Worm (Caenorhabditis elegans) whole organism, L1 larva: ENCODE data around the gene gtf-2E2.

Source experiments
- C04F5.9 ChIP-seq: sonication (generic microtip); optimal IDR thresholded peaks from 2 replicates; lab custom pipeline; 2016; ENCODE audit warnings: missing genetic modification characterization, missing compliant biosample characterization
- Y116A8C.19 ChIP-seq: sonication (generic microtip); optimal IDR thresholded peaks from 2 replicates; lab custom pipeline; 2016; ENCODE audit warnings: missing compliant biosample characterization, missing genetic modification characterization, borderline replicate concordance
- blmp-1 ChIP-seq: fragments of 150-350 bp; optimal IDR thresholded peaks from 2 replicates; lab custom pipeline; 2014; ENCODE audit warnings: missing biosample characterization, missing genetic modification characterization
- ceh-8 ChIP-seq: fragments of 200-800 bp; sonication (Bioruptor generic); optimal IDR thresholded peaks from 2 replicates; lab custom pipeline; 2018; ENCODE audit warnings: mild to moderate bottlenecking, missing genetic modification characterization, moderate library complexity, missing compliant biosample characterization
- ceh-82 ChIP-seq, 3 experiments: fragments of 150-350 bp in 1 of 3; sonication (generic microtip) in 2 of 3; optimal IDR thresholded peaks; 2 replicates each; lab custom pipeline; 2014 to 2017; ENCODE audit warnings: missing biosample characterization in 3 of 3, missing genetic modification characterization in 3 of 3
- ceh-88 ChIP-seq: fragments of 200-800 bp; sonication (Bioruptor generic); IDR thresholded peaks from 2 replicates; pipeline ENCODE4 v1.3.6; 2022; ENCODE audit warnings: missing genetic modification characterization, missing compliant biosample characterization
- ceh-90 ChIP-seq: sonication (generic microtip); optimal IDR thresholded peaks from 2 replicates; lab custom pipeline; 2016; ENCODE audit warnings: missing genetic modification characterization, missing compliant biosample characterization
- dpl-1 ChIP-seq, 3 experiments: fragments of 150-350 bp in 2 of 3; sonication (generic microtip) in 1 of 3; optimal IDR thresholded peaks; 2 replicates each; lab custom pipeline; 2014 to 2017; ENCODE audit warnings: missing biosample characterization in 3 of 3, missing genetic modification characterization in 3 of 3, missing genetic modification reagents in 3 of 3
- dsc-1 ChIP-seq: sonication (generic microtip); optimal IDR thresholded peaks from 2 replicates; lab custom pipeline; 2016; ENCODE audit warnings: mild to moderate bottlenecking, missing genetic modification characterization, missing compliant biosample characterization
- efl-1 ChIP-seq, 4 experiments: fragments of 150-350 bp; optimal IDR thresholded peaks in 3 of 4; peaks in 1 of 4; 1 replicate in 1 of 4; 2 replicates in 3 of 4; lab custom pipeline; 2014; ENCODE audit warnings: missing biosample characterization in 2 of 4, missing genetic modification characterization in 2 of 4, missing genetic modification reagents in 2 of 4
- efl-3 ChIP-seq: fragments of 200-800 bp; sonication (Bioruptor generic); optimal IDR thresholded peaks from 2 replicates; lab custom pipeline; 2018; ENCODE audit warnings: mild to moderate bottlenecking, missing genetic modification characterization, missing compliant biosample characterization
- elt-2 ChIP-seq: sonication (generic microtip); optimal IDR thresholded peaks from 2 replicates; lab custom pipeline; 2016; ENCODE audit warnings: missing genetic modification characterization, mild to moderate bottlenecking, inconsistent platforms, missing compliant biosample characterization, missing genetic modification reagents
- ets-5 ChIP-seq: fragments of 200-800 bp; sonication (Bioruptor generic); IDR thresholded peaks from 2 replicates; pipeline ENCODE4 v1.3.6; 2022; ENCODE audit warnings: missing genetic modification characterization, missing compliant biosample characterization
- fkh-10 ChIP-seq: sonication (generic microtip); optimal IDR thresholded peaks from 2 replicates; lab custom pipeline; 2017; ENCODE audit warnings: missing biosample characterization, missing genetic modification reagents, missing genetic modification characterization
- fos-1 ChIP-seq: fragments of 150-350 bp; optimal IDR thresholded peaks from 2 replicates; lab custom pipeline; 2014; ENCODE audit warnings: missing biosample characterization, missing genetic modification characterization
- hpl-2 ChIP-seq: fragments of 150-350 bp; optimal IDR thresholded peaks from 2 replicates; lab custom pipeline; 2014; ENCODE audit warnings: missing biosample characterization, missing genetic modification reagents, missing genetic modification characterization
- isw-1 ChIP-seq: fragments of 200-800 bp; sonication (Bioruptor generic); IDR thresholded peaks from 2 replicates; pipeline ENCODE4 v1.3.6; 2022; ENCODE audit warnings: missing genetic modification characterization, missing compliant biosample characterization
- lin-13 ChIP-seq: fragments of 150-350 bp; optimal IDR thresholded peaks from 2 replicates; lab custom pipeline; 2014; ENCODE audit warnings: missing biosample characterization, missing genetic modification reagents, missing genetic modification characterization
- mef-2 ChIP-seq: fragments of 150-350 bp; optimal IDR thresholded peaks from 2 replicates; lab custom pipeline; 2014; ENCODE audit warnings: missing biosample characterization, missing genetic modification characterization
- nhr-11 ChIP-seq: fragments of 150-350 bp; optimal IDR thresholded peaks from 2 replicates; lab custom pipeline; 2014; ENCODE audit warnings: missing biosample characterization, missing genetic modification characterization
- nhr-20 ChIP-seq: sonication (generic microtip); optimal IDR thresholded peaks from 2 replicates; lab custom pipeline; 2016; ENCODE audit warnings: mild to moderate bottlenecking, missing genetic modification characterization, missing compliant biosample characterization
- nhr-76 ChIP-seq: sonication (generic microtip); optimal IDR thresholded peaks from 2 replicates; lab custom pipeline; 2017; ENCODE audit warnings: missing biosample characterization, missing genetic modification characterization
- nhr-85 ChIP-seq: sonication (generic microtip); peaks from one replicate; lab custom pipeline; 2016; ENCODE audit warnings: missing genetic modification characterization, inconsistent platforms, missing compliant biosample characterization
- nhr-90 ChIP-seq: sonication (generic microtip); optimal IDR thresholded peaks from 2 replicates; lab custom pipeline; 2016; ENCODE audit warnings: mild to moderate bottlenecking, missing genetic modification characterization, missing compliant biosample characterization; ENCODE audit not compliant: poor library complexity
- pax-3 ChIP-seq: fragments of 200-800 bp; sonication (Bioruptor generic); optimal IDR thresholded peaks from 2 replicates; lab custom pipeline; 2018; ENCODE audit warnings: mild to moderate bottlenecking, missing genetic modification characterization, moderate library complexity, missing compliant biosample characterization
- rnt-1 ChIP-seq: sonication (generic microtip); optimal IDR thresholded peaks from 2 replicates; lab custom pipeline; 2016; ENCODE audit warnings: mild to moderate bottlenecking, missing genetic modification characterization, moderate library complexity, missing compliant biosample characterization
- snpc-4 ChIP-seq: fragments of 150-350 bp; optimal IDR thresholded peaks from 2 replicates; lab custom pipeline; 2014; ENCODE audit warnings: missing biosample characterization, missing genetic modification characterization
- snu-23 ChIP-seq: sonication (generic microtip); optimal IDR thresholded peaks from 2 replicates; lab custom pipeline; 2016; ENCODE audit warnings: missing genetic modification characterization, missing compliant biosample characterization
- swsn-7 ChIP-seq: sonication (generic microtip); optimal IDR thresholded peaks from 2 replicates; lab custom pipeline; 2016; ENCODE audit warnings: missing genetic modification characterization, missing compliant biosample characterization
- tlp-1 ChIP-seq: fragments of 150-350 bp; optimal IDR thresholded peaks from 2 replicates; lab custom pipeline; 2014; ENCODE audit warnings: missing biosample characterization, missing genetic modification characterization
- unc-130 ChIP-seq: fragments of 150-350 bp; optimal IDR thresholded peaks from 2 replicates; lab custom pipeline; 2017; ENCODE audit warnings: missing biosample characterization, missing genetic modification characterization, inconsistent platforms
- unc-86 ChIP-seq: sonication (generic microtip); optimal IDR thresholded peaks from 2 replicates; lab custom pipeline; 2016; ENCODE audit warnings: missing genetic modification characterization, missing compliant biosample characterization
- xbp-1 ChIP-seq: sonication (generic microtip); optimal IDR thresholded peaks from 2 replicates; lab custom pipeline; 2016; ENCODE audit warnings: missing genetic modification characterization, missing compliant biosample characterization
- ztf-11 ChIP-seq, 2 experiments: sonication (generic microtip); optimal IDR thresholded peaks; 2 replicates each; lab custom pipeline; 2016 to 2017; ENCODE audit warnings: missing genetic modification characterization in 2 of 2, missing biosample characterization in 1 of 2, missing compliant biosample characterization in 1 of 2
- ztf-4 ChIP-seq: fragments of 150-350 bp; optimal IDR thresholded peaks from 2 replicates; lab custom pipeline; 2014; ENCODE audit warnings: missing biosample characterization, missing genetic modification characterization

The gtf-2E2 gene

ce11 chrII:11521300-11521699 is 21.0 kb downstream of the gtf-2E2 start, which contains the start of gene Y62F5A.10:
Y62F5A.10 (plus strand) TSS chrII:11521600.
- TF ChIP-seq lin-13 (GFP tag; lab: Kevin White, UChicago) (no peak), hpl-2 (GFP tag; lab: Kevin White, UChicago) (no peak), blmp-1 (no peak), nhr-76 (tag; lab: Kevin White, UChicago) (no peak), snu-23 (GFP tag; lab: Kevin White, UChicago) (no peak), ztf-4 (tag; lab: Kevin White, UChicago) (no peak), fos-1 (tag; lab: Kevin White, UChicago) (no peak), unc-86 (tag; lab: Kevin White, UChicago) (no peak), dsc-1 (tag; lab: Kevin White, UChicago) (no peak), nhr-90 (tag; lab: Kevin White, UChicago) (no peak), dpl-1 (GFP tag; optimal IDR thresholded peaks at IDR 0.05; lab: Kevin White, UChicago) (no peak), efl-3 (no peak), unc-130 (tag; lab: Kevin White, UChicago) (no peak), ztf-11 (tag; optimal IDR thresholded peaks at IDR 0.05; lab: Kevin White, UChicago) (no peak), isw-1 (GFP tag; lab: Robert Waterston, UW) (no peak), ets-5 (GFP tag; lab: Robert Waterston, UW) (no peak), nhr-11 (tag; lab: Kevin White, UChicago) (no peak), fkh-10 (GFP tag; lab: Kevin White, UChicago) (no peak), rnt-1 (no peak)
- TF ChIP-seq, all 84 proteins: peak for 0

- TF ChIP-seq swsn-7 (tag; lab: Kevin White, UChicago) (no peak), unc-86 (tag; lab: Kevin White, UChicago) (no peak), snu-23 (GFP tag; lab: Kevin White, UChicago) (no peak), ceh-8 (GFP tag; lab: Kevin White, UChicago) (no peak), xbp-1 (no peak), dpl-1 (GFP tag; optimal IDR thresholded peaks at IDR 0.05; lab: Kevin White, UChicago) (no peak), elt-2 (tag; lab: Kevin White, UChicago) (no peak), rnt-1 (no peak), Y116A8C.19 (tag; lab: Kevin White, UChicago) (no peak), snpc-4 (tag; lab: Kevin White, UChicago) (no peak), lin-13 (GFP tag; lab: Kevin White, UChicago) (no peak), ets-5 (GFP tag; lab: Robert Waterston, UW) (no peak)
Observed at ce11 chrII:11518184-11518583, 24.1 kb downstream of the gtf-2E2 start, which contains the start of gene B0334.10. B0334.10 (plus strand) TSS chrII:11518484.

ce11 chrII:11514775-11515174 is 27.5 kb downstream of the gtf-2E2 start, which contains the start of gene srh-44:
srh-44 (plus strand) TSS chrII:11515075.
- TF ChIP-seq ceh-88 (GFP tag; lab: Robert Waterston, UW) (no peak), nhr-20 (tag; lab: Kevin White, UChicago) (no peak), ceh-82 (tag; optimal IDR thresholded peaks at IDR 0.05; lab: Kevin White, UChicago) (no peak), tlp-1 (tag; lab: Kevin White, UChicago) (no peak), C04F5.9 (no peak), mef-2 (no peak)
- TF ChIP-seq, all 84 proteins: peak for 0

- TF ChIP-seq pax-3 (tag; lab: Kevin White, UChicago) (no peak), efl-1 (optimal IDR thresholded peaks at IDR 0.05; lab: Kevin White, UChicago) (no peak), efl-1 (GFP tag; optimal IDR thresholded peaks at IDR 0.05 in 1 of 2; lab: Kevin White, UChicago) (peak in 1 of 2 experiments; percentile 56), dpl-1 (GFP tag; optimal IDR thresholded peaks at IDR 0.05; lab: Kevin White, UChicago) (no peak), swsn-7 (tag; lab: Kevin White, UChicago) (no peak), blmp-1 (no peak), fkh-10 (GFP tag; lab: Kevin White, UChicago) (no peak)
- TF ChIP-seq, all 84 proteins: peak for 1
Observed at ce11 chrII:11512921-11513320, 29.4 kb downstream of the gtf-2E2 start.

ce11 chrII:11510373-11510772 is 31.9 kb downstream of the gtf-2E2 start, which contains the start of gene npr-41:
npr-41 (plus strand) TSS chrII:11510673.
- no peak for TF ChIP-seq ceh-90 (tag; lab: Kevin White, UChicago)
- TF ChIP-seq nhr-85, result peak; percentile 19
